Fruit fly (Drosophila melanogaster) whole organism, embryonic: ENCODE results near the gene CG32544.

Experiments
- Blimp-1 ChIP-seq: fragments of 200-800 bp; sonication (Bioruptor generic); optimal IDR thresholded peaks from 3 replicates; lab custom pipeline; 2018; ENCODE audit warnings: missing biosample characterization, missing genetic modification characterization, mild to moderate bottlenecking, moderate library complexity, missing genetic modification reagents
- CG1024 ChIP-seq: fragments of 200-800 bp; sonication (Bioruptor generic); IDR thresholded peaks from 2 replicates; pipeline ENCODE4 v1.3.6; 2022; ENCODE audit warnings: missing biosample characterization, missing genetic modification characterization
- CG10366 ChIP-seq: fragments of 200-800 bp; sonication (Bioruptor generic); IDR thresholded peaks from 2 replicates; pipeline ENCODE4 v1.3.6; 2022; ENCODE audit warnings: missing biosample characterization, missing genetic modification characterization
- CG11085 ChIP-seq: fragments of 200-800 bp; sonication (Bioruptor generic); IDR thresholded peaks from 2 replicates; pipeline ENCODE4 v1.3.6; 2022; ENCODE audit warnings: missing biosample characterization, missing genetic modification characterization
- CG11560 ChIP-seq: fragments of 200-800 bp; sonication (Bioruptor generic); IDR thresholded peaks from 3 replicates; pipeline ENCODE4 v1.3.6; 2022; ENCODE audit warnings: missing biosample characterization, missing genetic modification characterization
- CG12769 ChIP-seq: fragments of 200-800 bp; sonication (Bioruptor generic); optimal IDR thresholded peaks from 2 replicates; lab custom pipeline; 2019; ENCODE audit warnings: missing biosample characterization, mild to moderate bottlenecking, missing genetic modification characterization, moderate library complexity
- CG12942 ChIP-seq: fragments of 200-800 bp; sonication (Bioruptor generic); optimal IDR thresholded peaks from 3 replicates; lab custom pipeline; 2016; ENCODE audit warnings: missing biosample characterization, missing genetic modification characterization
- CG13894 ChIP-seq: fragments of 200-800 bp; sonication (Bioruptor generic); optimal IDR thresholded peaks from 3 replicates; lab custom pipeline; 2018; ENCODE audit warnings: missing biosample characterization, mild to moderate bottlenecking, missing genetic modification characterization, moderate library complexity
- CG14667 ChIP-seq: fragments of 200-800 bp; sonication (Bioruptor generic); IDR thresholded peaks from 2 replicates; pipeline ENCODE4 v1.3.6; 2022; ENCODE audit warnings: missing biosample characterization, missing genetic modification characterization
- CG15011 ChIP-seq: fragments of 200-800 bp; sonication (Bioruptor generic); optimal IDR thresholded peaks from 3 replicates; lab custom pipeline; 2018; ENCODE audit warnings: missing biosample characterization, mild to moderate bottlenecking, missing genetic modification characterization
- CG15073 ChIP-seq: fragments of 200-800 bp; sonication (Bioruptor generic); optimal IDR thresholded peaks from 2 replicates; lab custom pipeline; 2016; ENCODE audit warnings: missing biosample characterization, missing genetic modification characterization
- CG15479 ChIP-seq: fragments of 200-800 bp; sonication (Bioruptor generic); optimal IDR thresholded peaks from 3 replicates; lab custom pipeline; 2019; ENCODE audit warnings: missing biosample characterization, mild to moderate bottlenecking, missing genetic modification characterization, moderate library complexity
- CG15601 ChIP-seq: fragments of 200-800 bp; sonication (Bioruptor generic); optimal IDR thresholded peaks from 3 replicates; lab custom pipeline; 2019; ENCODE audit warnings: missing biosample characterization, mild to moderate bottlenecking, missing genetic modification characterization, moderate library complexity
- CG17802 ChIP-seq: fragments of 200-800 bp; sonication (Bioruptor generic); optimal IDR thresholded peaks from 2 replicates; lab custom pipeline; 2018; ENCODE audit warnings: missing biosample characterization, mild to moderate bottlenecking, missing genetic modification characterization, moderate library complexity
- CG18262 ChIP-seq: fragments of 200-800 bp; optimal IDR thresholded peaks from 3 replicates; lab custom pipeline; 2019; ENCODE audit warnings: missing biosample characterization, mild to moderate bottlenecking, missing genetic modification characterization, moderate library complexity
- CG1832 ChIP-seq: fragments of 200-800 bp; sonication (Bioruptor generic); optimal IDR thresholded peaks from 2 replicates; lab custom pipeline; 2017; ENCODE audit warnings: missing biosample characterization, mild to moderate bottlenecking, missing genetic modification characterization, inconsistent platforms
- CG18476 ChIP-seq: fragments of 200-800 bp; sonication (Bioruptor generic); optimal IDR thresholded peaks from 2 replicates; lab custom pipeline; 2016; ENCODE audit warnings: missing biosample characterization, mild to moderate bottlenecking, missing genetic modification characterization
- CG2875 ChIP-seq: fragments of 200-800 bp; sonication (Bioruptor generic); optimal IDR thresholded peaks from 2 replicates; lab custom pipeline; 2017; ENCODE audit warnings: missing biosample characterization, mild to moderate bottlenecking, missing genetic modification characterization, missing genetic modification reagents
- CG34224 ChIP-seq: fragments of 200-800 bp; sonication (Bioruptor generic); IDR thresholded peaks from 3 replicates; pipeline ENCODE4 v1.3.6; 2022; ENCODE audit warnings: missing biosample characterization, missing genetic modification characterization; ENCODE audit not compliant: partially characterized antibody
- CG4707 ChIP-seq: fragments of 200-800 bp; sonication (Bioruptor generic); optimal IDR thresholded peaks from 2 replicates; lab custom pipeline; 2018; ENCODE audit warnings: missing biosample characterization, mild to moderate bottlenecking, missing genetic modification characterization, moderate library complexity
- CG7271 ChIP-seq: fragments of 200-800 bp; sonication (Bioruptor generic); optimal IDR thresholded peaks from 2 replicates; lab custom pipeline; 2018; ENCODE audit warnings: missing biosample characterization, mild to moderate bottlenecking, missing genetic modification characterization, moderate library complexity
- CG8281 ChIP-seq: fragments of 200-800 bp; sonication (Bioruptor generic); optimal IDR thresholded peaks from 2 replicates; lab custom pipeline; 2018; ENCODE audit warnings: missing biosample characterization, mild to moderate bottlenecking, missing genetic modification characterization, moderate library complexity
- Elba2 ChIP-seq: fragments of 200-800 bp; sonication (Bioruptor generic); optimal IDR thresholded peaks from 3 replicates; lab custom pipeline; 2016; ENCODE audit warnings: missing biosample characterization, missing genetic modification characterization
- Hey ChIP-seq: fragments of 200-800 bp; sonication (Bioruptor generic); optimal IDR thresholded peaks from 3 replicates; lab custom pipeline; 2018; ENCODE audit warnings: missing biosample characterization, mild to moderate bottlenecking, missing genetic modification characterization
- Kr ChIP-seq: fragments of 200-800 bp; sonication (Bioruptor generic); optimal IDR thresholded peaks from 2 replicates; lab custom pipeline; 2017; ENCODE audit warnings: missing biosample characterization, mild to moderate bottlenecking, missing genetic modification characterization
- Lhr ChIP-seq: fragments of 200-800 bp; sonication (Bioruptor generic); optimal IDR thresholded peaks from 3 replicates; lab custom pipeline; 2017; ENCODE audit warnings: mild to moderate bottlenecking, missing biosample characterization, missing genetic modification reagents, missing genetic modification characterization
- Mes4 ChIP-seq: fragments of 200-800 bp; sonication (Bioruptor generic); optimal IDR thresholded peaks from 2 replicates; lab custom pipeline; 2016; ENCODE audit warnings: missing biosample characterization, missing genetic modification characterization
- NK7.1 ChIP-seq: fragments of 200-800 bp; sonication (Bioruptor generic); optimal IDR thresholded peaks from 3 replicates; lab custom pipeline; 2016; ENCODE audit warnings: missing biosample characterization, missing genetic modification characterization
- Ptx1 ChIP-seq: fragments of 200-800 bp; sonication (Bioruptor generic); IDR thresholded peaks from 2 replicates; pipeline ENCODE4 v1.3.6; 2022; ENCODE audit warnings: missing biosample characterization, missing genetic modification characterization
- Stat92E ChIP-seq, 3 experiments: fragments of >200 bp in 2 of 3; fragments of 200-800 bp in 1 of 3; sonication (Bioruptor generic) in 1 of 3; optimal IDR thresholded peaks; 2 replicates each; lab custom pipeline; 2017 to 2019; ENCODE audit warnings: missing biosample characterization in 3 of 3, missing genetic modification characterization in 3 of 3, mild to moderate bottlenecking in 1 of 3, moderate library complexity in 1 of 3
- TFAM ChIP-seq: fragments of 200-800 bp; sonication (Bioruptor generic); optimal IDR thresholded peaks from 2 replicates; lab custom pipeline; 2017; ENCODE audit warnings: missing biosample characterization, missing genetic modification characterization, inconsistent platforms
- bab2 ChIP-seq: fragments of 200-800 bp; sonication (Bioruptor generic); optimal IDR thresholded peaks from 2 replicates; lab custom pipeline; 2016; ENCODE audit warnings: missing biosample characterization, missing genetic modification characterization
- bigmax ChIP-seq: fragments of 200-800 bp; sonication (Bioruptor generic); optimal IDR thresholded peaks from 2 replicates; lab custom pipeline; 2018; ENCODE audit warnings: missing biosample characterization, mild to moderate bottlenecking, missing genetic modification characterization
- btn ChIP-seq: fragments of 200-800 bp; sonication (Bioruptor generic); optimal IDR thresholded peaks from 2 replicates; lab custom pipeline; 2016; ENCODE audit warnings: missing biosample characterization, missing genetic modification characterization
- cato ChIP-seq: fragments of 200-800 bp; sonication (Bioruptor generic); optimal IDR thresholded peaks from 2 replicates; lab custom pipeline; 2016; ENCODE audit warnings: missing biosample characterization, missing genetic modification characterization, borderline replicate concordance
- chinmo ChIP-seq: fragments of 200-800 bp; sonication (Bioruptor generic); IDR thresholded peaks from 4 replicates; pipeline ENCODE4 v1.3.6; 2022; ENCODE audit warnings: missing biosample characterization, missing genetic modification characterization; ENCODE audit not compliant: partially characterized antibody
- dan ChIP-seq: fragments of 200-800 bp; sonication (Bioruptor generic); IDR thresholded peaks from 2 replicates; pipeline ENCODE4 v1.3.6; 2022; ENCODE audit warnings: missing biosample characterization, missing genetic modification characterization
- fu2 ChIP-seq: fragments of 200-800 bp; sonication (Bioruptor generic); optimal IDR thresholded peaks from 2 replicates; lab custom pipeline; 2016; ENCODE audit warnings: missing biosample characterization, missing genetic modification characterization
- hbn ChIP-seq: fragments of 200-800 bp; sonication (Bioruptor generic); IDR thresholded peaks from 2 replicates; pipeline ENCODE4 v1.3.6; 2022; ENCODE audit warnings: missing biosample characterization, missing genetic modification characterization; ENCODE audit not compliant: partially characterized antibody
- lab ChIP-seq: fragments of 200-800 bp; sonication (Bioruptor generic); optimal IDR thresholded peaks from 3 replicates; lab custom pipeline; 2017; ENCODE audit warnings: missing biosample characterization, missing genetic modification characterization, mild to moderate bottlenecking, moderate library complexity, missing genetic modification reagents
- mirr ChIP-seq: fragments of 200-800 bp; sonication (Bioruptor generic); optimal IDR thresholded peaks from 3 replicates; lab custom pipeline; 2018; ENCODE audit warnings: missing biosample characterization, mild to moderate bottlenecking, missing genetic modification characterization
- nerfin-1 ChIP-seq: fragments of 200-800 bp; sonication (Bioruptor generic); optimal IDR thresholded peaks from 3 replicates; lab custom pipeline; 2019; ENCODE audit warnings: missing biosample characterization, mild to moderate bottlenecking, missing genetic modification characterization, moderate library complexity
- nerfin-2 ChIP-seq: fragments of 200-800 bp; sonication (Bioruptor generic); IDR thresholded peaks from 2 replicates; pipeline ENCODE4 v1.3.6; 2022; ENCODE audit warnings: missing biosample characterization, missing genetic modification characterization; ENCODE audit not compliant: partially characterized antibody
- onecut ChIP-seq: fragments of 200-800 bp; sonication (Bioruptor generic); IDR thresholded peaks from 2 replicates; pipeline ENCODE4 v1.3.6; 2022; ENCODE audit warnings: missing biosample characterization, missing genetic modification characterization
- salm ChIP-seq: fragments of 200-800 bp; sonication (Bioruptor generic); optimal IDR thresholded peaks from 2 replicates; lab custom pipeline; 2018; ENCODE audit warnings: missing biosample characterization, mild to moderate bottlenecking, missing genetic modification characterization
- sens ChIP-seq: fragments of 200-800 bp; sonication (Bioruptor generic); peaks from one replicate; lab custom pipeline; 2016; ENCODE audit warnings: missing biosample characterization, missing genetic modification characterization
- toy ChIP-seq: fragments of 200-800 bp; sonication (Bioruptor generic); IDR thresholded peaks from 2 replicates; pipeline ENCODE4 v1.3.6; 2022; ENCODE audit warnings: missing biosample characterization, missing genetic modification characterization
- twi ChIP-seq: fragments of 200-800 bp; optimal IDR thresholded peaks from 2 replicates; lab custom pipeline; 2019; ENCODE audit warnings: missing biosample characterization, mild to moderate bottlenecking, missing genetic modification characterization, moderate library complexity
- tx ChIP-seq: fragments of 200-800 bp; sonication (Bioruptor generic); optimal IDR thresholded peaks from 2 replicates; lab custom pipeline; 2016; ENCODE audit warnings: missing biosample characterization, missing genetic modification characterization
- unc-4 ChIP-seq: fragments of 200-800 bp; sonication (Bioruptor generic); IDR thresholded peaks from 2 replicates; pipeline ENCODE4 v1.3.6; 2022; ENCODE audit warnings: missing biosample characterization, missing genetic modification characterization; ENCODE audit not compliant: partially characterized antibody
- z ChIP-seq: fragments of 200-800 bp; sonication (Bioruptor generic); IDR thresholded peaks from 3 replicates; pipeline ENCODE4 v1.3.6; 2022; ENCODE audit warnings: missing biosample characterization, missing genetic modification characterization

CG32544 gene

DNA sequence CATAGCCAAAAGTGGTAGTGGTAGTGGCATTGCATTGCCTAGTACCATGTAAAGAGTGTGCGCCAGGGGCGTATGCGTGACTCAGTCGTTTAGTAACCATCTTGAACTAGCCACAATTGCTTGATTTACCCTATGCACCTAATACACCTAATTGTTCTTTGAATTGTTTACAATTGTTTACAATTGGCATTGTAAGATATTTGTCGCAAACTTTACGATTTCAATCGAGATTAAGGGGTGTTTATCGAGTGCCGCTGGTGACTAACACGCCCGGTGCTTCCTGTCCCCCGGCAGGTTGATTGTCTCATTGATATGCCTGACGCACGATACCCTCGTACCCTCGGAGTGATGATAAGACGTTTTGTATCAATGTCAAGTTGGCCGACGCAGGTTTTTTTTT is 23.0 kb upstream of the CG32544 start (continued):
- no peak for TF ChIP-seq nerfin-2
- TF ChIP-seq twi (tag; lab: Kevin White, UChicago), result no peak
- TF ChIP-seq Blimp-1 (GFP tag; lab: Kevin White, UChicago), result no peak
- no peak for TF ChIP-seq tx (GFP tag; lab: Kevin White, UChicago)
- no peak for TF ChIP-seq NK7.1
- TF ChIP-seq CG2875 (GFP tag; lab: Kevin White, UChicago), result no peak
- TF ChIP-seq bigmax (GFP tag; lab: Kevin White, UChicago), result no peak
- TF ChIP-seq Kr (GFP tag; lab: Kevin White, UChicago), result no peak
- TF ChIP-seq hbn (GFP tag; lab: Robert Waterston, UW), result no peak
- TF ChIP-seq Lhr (GFP tag; lab: Kevin White, UChicago), result no peak
- TF ChIP-seq salm (tag; lab: Kevin White, UChicago), result no peak
- no peak for TF ChIP-seq chinmo (GFP tag; lab: Robert Waterston, UW)
- no peak for TF ChIP-seq CG34224
- peak; percentile 83 for TF ChIP-seq sens (GFP tag; lab: Kevin White, UChicago)
- no peak for TF ChIP-seq Hey (tag; lab: Kevin White, UChicago)
- no peak for TF ChIP-seq onecut (GFP tag; lab: Robert Waterston, UW)
- no peak for TF ChIP-seq CG1024 (GFP tag; lab: Robert Waterston, UW)
- TF ChIP-seq CG15073 (GFP tag; lab: Kevin White, UChicago), result no peak
- TF ChIP-seq Mes4 (GFP tag; lab: Kevin White, UChicago), result peak; percentile 18
- no peak for TF ChIP-seq CG12942 (GFP tag; lab: Kevin White, UChicago)
- TF ChIP-seq Stat92E (GFP tag; optimal IDR thresholded peaks at IDR 0.05; lab: Kevin White, UChicago), result no peak
- TF ChIP-seq CG14667, result 0 out of 2 replicates have a peak, but pooled peaks have one; percentile 21
- TF ChIP-seq mirr (GFP tag; lab: Kevin White, UChicago), result no peak
- peak; percentile 77 for TF ChIP-seq Ptx1 (GFP tag; lab: Robert Waterston, UW)
- TF ChIP-seq CG15011, result no peak
- no peak for TF ChIP-seq CG17802 (tag; lab: Kevin White, UChicago)
- TF ChIP-seq fu2 (GFP tag; lab: Kevin White, UChicago), result no peak
- TF ChIP-seq btn, result no peak
- no peak for TF ChIP-seq CG4707 (GFP tag; lab: Kevin White, UChicago)
- TF ChIP-seq CG12769 (tag; lab: Kevin White, UChicago), result peak; percentile 73
- TF ChIP-seq CG18476 (GFP tag; lab: Kevin White, UChicago), result no peak
- no peak for TF ChIP-seq CG8281 (tag; lab: Kevin White, UChicago)
- no peak for TF ChIP-seq unc-4
- no peak for TF ChIP-seq TFAM (GFP tag; lab: Kevin White, UChicago)
- peak; percentile 50 for TF ChIP-seq CG10366 (GFP tag; lab: Robert Waterston, UW)
- no peak for TF ChIP-seq CG15601 (tag; lab: Kevin White, UChicago)
- no peak for TF ChIP-seq CG7271 (tag; lab: Kevin White, UChicago)
- TF ChIP-seq CG11085 (GFP tag; lab: Robert Waterston, UW), result no peak
- peak; percentile 33 for TF ChIP-seq bab2 (GFP tag; lab: Kevin White, UChicago)
- no peak for TF ChIP-seq CG1832
- peak; percentile 18 for TF ChIP-seq nerfin-1 (tag; lab: Kevin White, UChicago)
- no peak for TF ChIP-seq dan (GFP tag; lab: Robert Waterston, UW)
- peak; percentile 49 for TF ChIP-seq CG18262 (tag; lab: Kevin White, UChicago)
- no peak for TF ChIP-seq cato (GFP tag; lab: Kevin White, UChicago)
- no peak for TF ChIP-seq z
- TF ChIP-seq lab (GFP tag; lab: Kevin White, UChicago), result no peak
- TF ChIP-seq toy (GFP tag; lab: Robert Waterston, UW), result no peak
- TF ChIP-seq CG11560 (tag; lab: Robert Waterston, UW), result no peak
- no peak for TF ChIP-seq CG13894 (tag; lab: Kevin White, UChicago)
- TF ChIP-seq CG15479, result no peak
- TF ChIP-seq Elba2 (GFP tag; lab: Kevin White, UChicago), result no peak
